Worm (Caenorhabditis elegans) whole organism, L1 larva: ENCODE measurements around the gene C18B2.4.

ENCODE experiments used
- jun-1 ChIP-seq: fragments of 150-350 bp; optimal IDR thresholded peaks from 2 replicates; lab custom pipeline; 2014; ENCODE audit warnings: missing biosample characterization, missing genetic modification reagents, missing genetic modification characterization
- mdl-1 ChIP-seq, 2 experiments: fragments of 150-350 bp; optimal IDR thresholded peaks; 2 replicates each; lab custom pipeline; 2014 to 2017; ENCODE audit warnings: missing biosample characterization in 2 of 2, missing genetic modification characterization in 2 of 2, inconsistent platforms in 1 of 2
- unc-62 ChIP-seq: fragments of 150-350 bp; optimal IDR thresholded peaks from 2 replicates; lab custom pipeline; 2014; ENCODE audit warnings: missing biosample characterization, missing genetic modification reagents, missing genetic modification characterization

- no peak for TF ChIP-seq unc-62 (GFP tag; lab: Kevin White, UChicago)
- TF ChIP-seq jun-1, result no peak
- TF ChIP-seq mdl-1 (tag; optimal IDR thresholded peaks at IDR 0.05; lab: Kevin White, UChicago), result no peak
Observed at ce11 chrX:3613665-3614064, 8.1 kb upstream of the C18B2.4 start.
